Worm (Caenorhabditis elegans) whole organism, L2 larva: Measurements from ENCODE around the gene rab-33.
A peak's percentile ranks its signal among the peaks of the same experiment; 100 is the strongest.

Experiments
- C34F6.9 ChIP-seq: fragments of 150-350 bp; optimal IDR thresholded peaks from 2 replicates; lab custom pipeline; 2014; ENCODE audit warnings: missing biosample characterization, missing genetic modification characterization
- F13H6.1 ChIP-seq: sonication (generic microtip); optimal IDR thresholded peaks from 2 replicates; lab custom pipeline; 2016; ENCODE audit warnings: missing genetic modification characterization, missing compliant biosample characterization
- R02D3.7 ChIP-seq: fragments of 150-350 bp; optimal IDR thresholded peaks from 2 replicates; lab custom pipeline; 2014; ENCODE audit warnings: missing biosample characterization, missing genetic modification characterization
- ZK546.5 ChIP-seq: sonication (generic microtip); optimal IDR thresholded peaks from 2 replicates; lab custom pipeline; 2017; ENCODE audit warnings: missing biosample characterization, missing genetic modification characterization
- alr-1 ChIP-seq: fragments of 150-350 bp; optimal IDR thresholded peaks from 2 replicates; lab custom pipeline; 2014; ENCODE audit warnings: missing biosample characterization, missing genetic modification characterization
- aly-2 ChIP-seq: fragments of 150-350 bp; optimal IDR thresholded peaks from 2 replicates; lab custom pipeline; 2014; ENCODE audit warnings: missing biosample characterization, missing genetic modification characterization
- ama-1 ChIP-seq: fragments of 150-350 bp; optimal IDR thresholded peaks from 2 replicates; lab custom pipeline; 2018; ENCODE audit warnings: inconsistent platforms
- blmp-1 ChIP-seq: sonication (generic microtip); optimal IDR thresholded peaks from 2 replicates; lab custom pipeline; 2017; ENCODE audit warnings: missing genetic modification characterization, mild to moderate bottlenecking, missing compliant biosample characterization, antibody characterized with exemption, moderate library complexity; ENCODE audit not compliant: insufficient read depth
- ceh-16 ChIP-seq: fragments of 150-350 bp; optimal IDR thresholded peaks from 2 replicates; lab custom pipeline; 2014; ENCODE audit warnings: missing biosample characterization, missing genetic modification characterization
- ceh-82 ChIP-seq: fragments of 150-350 bp; optimal IDR thresholded peaks from 2 replicates; lab custom pipeline; 2014; ENCODE audit warnings: missing biosample characterization, missing genetic modification characterization
- crh-2 ChIP-seq: sonication (generic microtip); optimal IDR thresholded peaks from 2 replicates; lab custom pipeline; 2017; ENCODE audit warnings: missing biosample characterization, missing genetic modification characterization
- dmd-4 ChIP-seq: sonication (generic microtip); optimal IDR thresholded peaks from 2 replicates; lab custom pipeline; 2017; ENCODE audit warnings: missing biosample characterization, missing genetic modification characterization
- egl-27 ChIP-seq: sonication (generic microtip); optimal IDR thresholded peaks from 3 replicates; lab custom pipeline; 2017; ENCODE audit warnings: missing biosample characterization, missing genetic modification reagents, missing genetic modification characterization
- elt-3 ChIP-seq: sonication (generic microtip); optimal IDR thresholded peaks from 2 replicates; lab custom pipeline; 2017; ENCODE audit warnings: missing biosample characterization, missing genetic modification characterization
- fos-1 ChIP-seq: fragments of 150-350 bp; optimal IDR thresholded peaks from 2 replicates; lab custom pipeline; 2014; ENCODE audit warnings: missing biosample characterization, missing genetic modification characterization
- gmeb-1 ChIP-seq: fragments of 150-350 bp; optimal IDR thresholded peaks from 2 replicates; lab custom pipeline; 2014; ENCODE audit warnings: missing biosample characterization, missing genetic modification characterization
- lin-13 ChIP-seq: fragments of 150-350 bp; optimal IDR thresholded peaks from 2 replicates; lab custom pipeline; 2014; ENCODE audit warnings: missing biosample characterization, missing genetic modification reagents, missing genetic modification characterization
- lin-39 ChIP-seq: fragments of 150-350 bp; optimal IDR thresholded peaks from 2 replicates; lab custom pipeline; 2014; ENCODE audit warnings: missing biosample characterization, missing genetic modification reagents, missing genetic modification characterization
- lsy-2 ChIP-seq, 2 experiments: fragments of 150-350 bp in 1 of 2; sonication (generic microtip) in 1 of 2; optimal IDR thresholded peaks; 2 replicates each; lab custom pipeline; 2014 to 2017; ENCODE audit warnings: missing biosample characterization in 2 of 2, missing genetic modification characterization in 2 of 2
- mab-5 ChIP-seq: fragments of 150-350 bp; optimal IDR thresholded peaks from 2 replicates; lab custom pipeline; 2014; ENCODE audit warnings: missing biosample characterization, missing genetic modification characterization
- mbf-1 ChIP-seq: sonication (generic microtip); optimal IDR thresholded peaks from 2 replicates; lab custom pipeline; 2017; ENCODE audit warnings: missing biosample characterization, missing genetic modification characterization
- mdl-1 ChIP-seq, 2 experiments: fragments of 150-350 bp in 1 of 2; sonication (generic microtip) in 1 of 2; optimal IDR thresholded peaks; 2 replicates each; lab custom pipeline; 2017; ENCODE audit warnings: missing biosample characterization in 2 of 2, missing genetic modification characterization in 2 of 2
- nhr-10 ChIP-seq: sonication (generic microtip); optimal IDR thresholded peaks from 2 replicates; lab custom pipeline; 2017; ENCODE audit warnings: missing biosample characterization, missing genetic modification characterization
- nhr-11 ChIP-seq: fragments of 150-350 bp; optimal IDR thresholded peaks from 2 replicates; lab custom pipeline; 2014; ENCODE audit warnings: missing biosample characterization, missing genetic modification characterization
- nhr-12 ChIP-seq: fragments of 150-350 bp; optimal IDR thresholded peaks from 2 replicates; lab custom pipeline; 2014; ENCODE audit warnings: missing biosample characterization, missing genetic modification characterization
- nhr-129 ChIP-seq: fragments of 150-350 bp; optimal IDR thresholded peaks from 2 replicates; lab custom pipeline; 2014; ENCODE audit warnings: missing biosample characterization, missing genetic modification characterization
- nhr-21 ChIP-seq: fragments of 150-350 bp; optimal IDR thresholded peaks from 2 replicates; lab custom pipeline; 2014; ENCODE audit warnings: missing biosample characterization, missing genetic modification characterization
- nhr-23 ChIP-seq: fragments of 150-350 bp; optimal IDR thresholded peaks from 2 replicates; lab custom pipeline; 2014; ENCODE audit warnings: missing biosample characterization, missing genetic modification reagents, missing genetic modification characterization
- nhr-237 ChIP-seq: fragments of 150-350 bp; optimal IDR thresholded peaks from 2 replicates; lab custom pipeline; 2014; ENCODE audit warnings: missing biosample characterization, missing genetic modification characterization
- nhr-25 ChIP-seq: fragments of 150-350 bp; sonication (generic microtip); optimal IDR thresholded peaks from 3 replicates; lab custom pipeline; 2014; ENCODE audit warnings: missing biosample characterization, missing genetic modification characterization
- nhr-6 ChIP-seq: fragments of 150-350 bp; optimal IDR thresholded peaks from 2 replicates; lab custom pipeline; 2014; ENCODE audit warnings: missing biosample characterization, missing genetic modification characterization
- nhr-77 ChIP-seq: fragments of 150-350 bp; optimal IDR thresholded peaks from 2 replicates; lab custom pipeline; 2014; ENCODE audit warnings: missing biosample characterization, missing genetic modification characterization
- peb-1 ChIP-seq: fragments of 150-350 bp; optimal IDR thresholded peaks from 2 replicates; lab custom pipeline; 2014; ENCODE audit warnings: missing biosample characterization, missing genetic modification characterization
- skn-1 ChIP-seq: sonication (generic microtip); optimal IDR thresholded peaks from 2 replicates; lab custom pipeline; 2017; ENCODE audit warnings: missing biosample characterization, missing genetic modification characterization
- unc-39 ChIP-seq: fragments of 150-350 bp; optimal IDR thresholded peaks from 2 replicates; lab custom pipeline; 2014; ENCODE audit warnings: missing biosample characterization, missing genetic modification characterization
- unc-55 ChIP-seq: fragments of 150-350 bp; sonication (generic microtip); optimal IDR thresholded peaks from 3 replicates; lab custom pipeline; 2014; ENCODE audit warnings: missing biosample characterization, missing genetic modification reagents, missing genetic modification characterization
- unc-62 ChIP-seq: fragments of 150-350 bp; optimal IDR thresholded peaks from 2 replicates; lab custom pipeline; 2014; ENCODE audit warnings: missing biosample characterization, missing genetic modification reagents, missing genetic modification characterization
- ztf-1 ChIP-seq: fragments of 200-800 bp; sonication (Bioruptor generic); conservative IDR thresholded peaks from 2 replicates; pipeline ENCODE4 v1.3.6; 2022; ENCODE audit warnings: missing genetic modification characterization, missing compliant biosample characterization
- ztf-11 ChIP-seq: sonication (generic microtip); optimal IDR thresholded peaks from 2 replicates; lab custom pipeline; 2017; ENCODE audit warnings: missing biosample characterization, missing genetic modification characterization
- ztf-4 ChIP-seq: fragments of 150-350 bp; optimal IDR thresholded peaks from 2 replicates; lab custom pipeline; 2014; ENCODE audit warnings: missing biosample characterization, missing genetic modification characterization

Gene rab-33

ce11 chrIII:10520523-10520922 lies 16.9 kb upstream of the rab-33 start, which contains the start of gene unc-49:
Gene unc-49, plus strand, starts transcription at chrIII:10520762.
- TF ChIP-seq F13H6.1 (tag; lab: Kevin White, UChicago) (peak; percentile 61), blmp-1 (tag; lab: Kevin White, UChicago) (no peak), nhr-129 (peak; percentile 14), lsy-2 (tag; optimal IDR thresholded peaks at IDR 0.05; lab: Kevin White, UChicago) (peak in 1 of 2 experiments; percentile 7), C34F6.9 (peak; percentile 6), nhr-11 (tag; lab: Kevin White, UChicago) (no peak)

ce11 chrIII:10519615-10520014 lies 16.0 kb upstream of the rab-33 start:
- no peak for TF ChIP-seq alr-1 (tag; lab: Kevin White, UChicago)

- no peak for TF ChIP-seq nhr-12 (tag; lab: Kevin White, UChicago)
- no peak for TF ChIP-seq blmp-1 (tag; lab: Kevin White, UChicago)
- no peak for TF ChIP-seq R02D3.7 (tag; lab: Kevin White, UChicago)
- no peak for TF ChIP-seq egl-27
- TF ChIP-seq ama-1 (lab: Kevin White, UChicago) = no peak
- no peak for TF ChIP-seq dmd-4 (tag; lab: Kevin White, UChicago)
- TF ChIP-seq lin-39 (tag; lab: Kevin White, UChicago) = no peak
- TF ChIP-seq fos-1 (tag; lab: Kevin White, UChicago) = no peak
- no peak for TF ChIP-seq nhr-21 (tag; lab: Kevin White, UChicago)
- TF ChIP-seq ztf-11 (tag; lab: Kevin White, UChicago) = no peak
- no peak for TF ChIP-seq mab-5
- no peak for TF ChIP-seq alr-1 (tag; lab: Kevin White, UChicago)
- no peak for TF ChIP-seq mdl-1 (tag; optimal IDR thresholded peaks at IDR 0.05; lab: Kevin White, UChicago)
- no peak for TF ChIP-seq unc-62 (GFP tag; lab: Kevin White, UChicago)
These were observed 15.2 kb upstream of the rab-33 start for ce11 chrIII:10518884-10519283.

- TF ChIP-seq nhr-23 (no peak), unc-55 (GFP tag; lab: Kevin White, UChicago) (peak; percentile 53)
These were observed 12.1 kb upstream of the rab-33 start for ce11 chrIII:10515751-10516150.

ce11 chrIII:10512570-10512969 lies 8.9 kb upstream of the rab-33 start:
- no peak for TF ChIP-seq nhr-21 (tag; lab: Kevin White, UChicago)
- TF ChIP-seq ceh-82 (tag; lab: Kevin White, UChicago) = no peak
- TF ChIP-seq fos-1 (tag; lab: Kevin White, UChicago) = no peak
- no peak for TF ChIP-seq alr-1 (tag; lab: Kevin White, UChicago)
- no peak for TF ChIP-seq dmd-4 (tag; lab: Kevin White, UChicago)
- no peak for TF ChIP-seq nhr-23
- no peak for TF ChIP-seq R02D3.7 (tag; lab: Kevin White, UChicago)
- no peak for TF ChIP-seq lsy-2 (tag; optimal IDR thresholded peaks at IDR 0.05; lab: Kevin White, UChicago)
- TF ChIP-seq nhr-77 = no peak
- no peak for TF ChIP-seq ama-1 (lab: Kevin White, UChicago)
- no peak for TF ChIP-seq mab-5
- TF ChIP-seq ceh-16 (tag; lab: Kevin White, UChicago) = no peak
- TF ChIP-seq crh-2 (tag; lab: Kevin White, UChicago) = no peak

ce11 chrIII:10506699-10507248 lies 3.1 kb upstream of the rab-33 start, which contains the start of the genes sip-1 and sly-1:
Gene sip-1, minus strand, starts transcription at chrIII:10506801.
Gene sly-1, plus strand, starts transcription at chrIII:10507058.
- TF ChIP-seq nhr-23 (no peak), aly-2 (tag; lab: Kevin White, UChicago) (no peak), mdl-1 (tag; optimal IDR thresholded peaks at IDR 0.05; lab: Kevin White, UChicago) (peak in 1 of 2 experiments; percentile 17), nhr-237 (tag; lab: Kevin White, UChicago) (no peak), unc-39 (no peak), nhr-77 (no peak), R02D3.7 (tag; lab: Kevin White, UChicago) (peak; percentile 70), ceh-16 (tag; lab: Kevin White, UChicago) (no peak), ZK546.5 (no peak), lsy-2 (tag; optimal IDR thresholded peaks at IDR 0.05; lab: Kevin White, UChicago) (peak; percentile 82 to 93), ztf-4 (no peak), skn-1 (no peak), nhr-25 (tag; lab: Kevin White, UChicago) (peak; percentile 82), egl-27 (peak; percentile 44), nhr-129 (peak; percentile 34), blmp-1 (tag; lab: Kevin White, UChicago) (no peak), dmd-4 (tag; lab: Kevin White, UChicago) (no peak), gmeb-1 (tag; lab: Kevin White, UChicago) (peak; percentile 96), unc-62 (GFP tag; lab: Kevin White, UChicago) (no peak), mbf-1 (tag; lab: Kevin White, UChicago) (no peak), nhr-6 (tag; lab: Kevin White, UChicago) (peak; percentile 58), elt-3 (tag; lab: Kevin White, UChicago) (no peak), lin-13 (GFP tag; lab: Kevin White, UChicago) (peak; percentile 86), ztf-1 (no peak), lin-39 (tag; lab: Kevin White, UChicago) (no peak), ama-1 (lab: Kevin White, UChicago) (peak; percentile 36), unc-55 (GFP tag; lab: Kevin White, UChicago) (peak; percentile 91), nhr-10 (tag; lab: Kevin White, UChicago) (peak; percentile 49), nhr-12 (tag; lab: Kevin White, UChicago) (no peak), crh-2 (tag; lab: Kevin White, UChicago) (peak; percentile 97), mab-5 (peak; percentile 73), peb-1 (tag; lab: Kevin White, UChicago) (no peak)
